Fruit fly (Drosophila melanogaster) S2 (cell line): ENCODE measurements around the gene wat.

ENCODE experiments used
- CG8478 ChIP-seq: fragments of >200 bp; optimal IDR thresholded peaks from 2 replicates; lab custom pipeline; 2018
- CTCF ChIP-seq, 2 experiments: fragments of >200 bp; optimal IDR thresholded peaks; 2 replicates each; lab custom pipeline; 2018

DNA sequence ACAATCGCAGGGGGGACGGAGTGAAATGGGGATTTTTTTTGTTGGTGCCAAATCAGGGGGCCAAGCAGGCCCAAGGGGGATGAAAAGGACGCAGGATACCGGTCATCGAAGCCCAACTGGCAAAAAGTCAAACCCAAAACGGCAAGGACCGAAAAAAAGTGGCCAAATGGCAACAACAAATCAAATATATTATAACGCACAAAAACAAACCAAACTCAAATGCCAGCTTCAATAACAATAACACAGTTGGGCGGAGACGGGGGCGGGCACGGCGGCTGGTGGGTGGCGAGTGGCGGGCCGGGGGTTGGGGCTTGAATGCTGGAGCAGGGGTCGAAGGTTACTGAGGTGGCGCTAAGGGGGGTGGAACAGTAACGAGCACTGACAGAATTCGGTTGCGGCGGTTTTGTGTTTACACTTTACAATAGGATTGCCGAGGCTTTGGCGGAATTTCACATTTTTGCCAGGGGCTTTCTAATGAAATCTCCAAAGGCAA is 69.3 kb downstream of the wat start:
- TF ChIP-seq CG8478 (lab: Kevin White, UChicago) (no peak), CTCF (optimal IDR thresholded peaks at IDR 0.05; lab: Kevin White, UChicago) (no peak)
